Worm (Caenorhabditis elegans) whole organism, L3 larva: ENCODE measurements around the gene hecw-1.

Experiments
- ZK546.5 ChIP-seq: sonication (generic microtip); optimal IDR thresholded peaks from 2 replicates; lab custom pipeline; 2017; ENCODE audit warnings: missing biosample characterization, missing genetic modification characterization
- ceh-28 ChIP-seq: fragments of 150-350 bp; optimal IDR thresholded peaks from 2 replicates; lab custom pipeline; 2014; ENCODE audit warnings: missing biosample characterization, missing genetic modification reagents, missing genetic modification characterization
- fkh-10 ChIP-seq: sonication (generic microtip); optimal IDR thresholded peaks from 2 replicates; lab custom pipeline; 2017; ENCODE audit warnings: missing biosample characterization, missing genetic modification reagents, missing genetic modification characterization
- hmg-11 ChIP-seq: sonication (generic microtip); optimal IDR thresholded peaks from 2 replicates; lab custom pipeline; 2016; ENCODE audit warnings: missing genetic modification characterization, missing compliant biosample characterization
- lin-39 ChIP-seq: fragments of 150-350 bp; optimal IDR thresholded peaks from 2 replicates; lab custom pipeline; 2018; ENCODE audit warnings: missing biosample characterization, missing genetic modification reagents, missing genetic modification characterization
- nhr-237 ChIP-seq: fragments of 150-350 bp; optimal IDR thresholded peaks from 2 replicates; lab custom pipeline; 2014; ENCODE audit warnings: missing biosample characterization, missing genetic modification characterization
- nhr-28 ChIP-seq: fragments of 150-350 bp; optimal IDR thresholded peaks from 2 replicates; lab custom pipeline; 2014; ENCODE audit warnings: missing biosample characterization, missing genetic modification characterization
- pha-4 ChIP-seq: fragments of 150-350 bp; optimal IDR thresholded peaks from 2 replicates; lab custom pipeline; 2014; ENCODE audit warnings: missing biosample characterization, missing genetic modification reagents, missing genetic modification characterization
- pqm-1 ChIP-seq: fragments of 150-350 bp; optimal IDR thresholded peaks from 2 replicates; lab custom pipeline; 2017; ENCODE audit warnings: missing biosample characterization, missing genetic modification characterization, inconsistent platforms
- skn-1 ChIP-seq: fragments of 150-350 bp; optimal IDR thresholded peaks from 2 replicates; lab custom pipeline; 2014; ENCODE audit warnings: missing biosample characterization, missing genetic modification characterization
- unc-39 ChIP-seq: sonication (generic microtip); optimal IDR thresholded peaks from 4 replicates; lab custom pipeline; 2017; ENCODE audit warnings: missing biosample characterization, missing genetic modification characterization
- zag-1 ChIP-seq: fragments of 150-350 bp; optimal IDR thresholded peaks from 2 replicates; lab custom pipeline; 2014; ENCODE audit warnings: missing biosample characterization, missing genetic modification characterization
- ztf-4 ChIP-seq: fragments of 150-350 bp; optimal IDR thresholded peaks from 2 replicates; lab custom pipeline; 2014; ENCODE audit warnings: missing biosample characterization, missing genetic modification characterization

DNA sequence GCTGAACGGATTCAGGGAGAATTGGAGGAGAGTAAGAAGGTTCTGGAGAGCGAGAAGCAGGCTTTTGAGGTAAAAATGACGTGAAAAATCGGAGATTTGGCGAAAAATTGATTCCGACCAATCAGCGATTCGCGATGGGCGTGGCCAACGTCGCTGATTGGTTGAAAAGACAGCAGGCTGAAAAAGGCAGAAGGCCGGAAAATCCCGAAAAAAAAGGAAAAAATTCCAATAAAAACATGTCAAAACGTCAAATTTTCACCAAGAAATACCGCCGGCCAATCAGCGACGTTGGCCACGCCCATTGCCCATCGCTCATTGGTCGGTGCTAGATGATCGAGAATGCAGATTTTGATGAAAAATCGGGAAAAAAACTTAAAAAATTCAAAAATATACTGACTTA is 27.7 kb upstream of the hecw-1 start:
- no peak for TF ChIP-seq hmg-11 (tag; lab: Kevin White, UChicago)
- TF ChIP-seq nhr-28 (tag; lab: Kevin White, UChicago), result no peak
- no peak for TF ChIP-seq ztf-4 (tag; lab: Kevin White, UChicago)
- no peak for TF ChIP-seq skn-1
- TF ChIP-seq pha-4 (tag; lab: Kevin White, UChicago), result no peak
- TF ChIP-seq ZK546.5 (tag; lab: Kevin White, UChicago), result no peak
- TF ChIP-seq lin-39 (tag; lab: Kevin White, UChicago), result no peak
- no peak for TF ChIP-seq zag-1 (tag; lab: Kevin White, UChicago)
- TF ChIP-seq fkh-10, result no peak
- TF ChIP-seq ceh-28, result no peak
- TF ChIP-seq unc-39 (tag; lab: Kevin White, UChicago), result no peak
- no peak for TF ChIP-seq nhr-237
- no peak for TF ChIP-seq pqm-1 (tag; lab: Kevin White, UChicago)
